Worm (Caenorhabditis elegans) whole organism, late embryonic: ENCODE results near the gene mthf-1.

ENCODE experiments used
- F13H6.1 ChIP-seq: sonication (generic microtip); optimal IDR thresholded peaks from 2 replicates; lab custom pipeline; 2016; ENCODE audit warnings: missing genetic modification characterization, missing compliant biosample characterization
- ahr-1 ChIP-seq: sonication (generic microtip); optimal IDR thresholded peaks from 2 replicates; lab custom pipeline; 2016; ENCODE audit warnings: missing genetic modification characterization, missing compliant biosample characterization
- ceh-19 ChIP-seq: fragments of 200-800 bp; sonication (Bioruptor generic); optimal IDR thresholded peaks from 2 replicates; lab custom pipeline; 2018; ENCODE audit warnings: mild to moderate bottlenecking, missing genetic modification characterization, missing compliant biosample characterization
- ceh-30 ChIP-seq: fragments of 150-350 bp; optimal IDR thresholded peaks from 2 replicates; lab custom pipeline; 2014; ENCODE audit warnings: missing biosample characterization, missing genetic modification characterization
- ceh-31 ChIP-seq: sonication (generic microtip); optimal IDR thresholded peaks from 2 replicates; lab custom pipeline; 2016; ENCODE audit warnings: missing genetic modification characterization, missing compliant biosample characterization
- ceh-6 ChIP-seq: fragments of 200-800 bp; sonication (Bioruptor generic); optimal IDR thresholded peaks from 2 replicates; lab custom pipeline; 2018; ENCODE audit warnings: mild to moderate bottlenecking, missing genetic modification characterization, missing compliant biosample characterization
- ceh-9 ChIP-seq: sonication (generic microtip); optimal IDR thresholded peaks from 2 replicates; lab custom pipeline; 2016; ENCODE audit warnings: mild to moderate bottlenecking, missing genetic modification characterization, inconsistent platforms, missing compliant biosample characterization
- che-1 ChIP-seq: sonication (generic microtip); optimal IDR thresholded peaks from 2 replicates; lab custom pipeline; 2016; ENCODE audit warnings: mild to moderate bottlenecking, missing genetic modification characterization, missing compliant biosample characterization
- dmd-4 ChIP-seq: sonication (generic microtip); optimal IDR thresholded peaks from 2 replicates; lab custom pipeline; 2016; ENCODE audit warnings: borderline replicate concordance, missing genetic modification characterization, missing compliant biosample characterization
- dve-1 ChIP-seq: sonication (generic microtip); optimal IDR thresholded peaks from 2 replicates; lab custom pipeline; 2017; ENCODE audit warnings: antibody characterized with exemption, mild to moderate bottlenecking, missing genetic modification characterization, missing compliant biosample characterization
- elt-2 ChIP-seq: sonication (generic microtip); optimal IDR thresholded peaks from 2 replicates; lab custom pipeline; 2016; ENCODE audit warnings: missing genetic modification reagents, missing genetic modification characterization, missing compliant biosample characterization
- elt-4 ChIP-seq: sonication (generic microtip); optimal IDR thresholded peaks from 2 replicates; lab custom pipeline; 2016; ENCODE audit warnings: missing genetic modification characterization, missing compliant biosample characterization
- eyg-1 ChIP-seq: sonication (generic microtip); optimal IDR thresholded peaks from 2 replicates; lab custom pipeline; 2016; ENCODE audit warnings: missing genotype, missing genetic modification characterization, missing compliant biosample characterization
- fax-1 ChIP-seq: sonication (generic microtip); optimal IDR thresholded peaks from 2 replicates; lab custom pipeline; 2016; ENCODE audit warnings: missing genotype, missing genetic modification characterization, missing compliant biosample characterization
- fkh-10 ChIP-seq: fragments of 150-350 bp; optimal IDR thresholded peaks from 2 replicates; lab custom pipeline; 2014; ENCODE audit warnings: missing biosample characterization, missing genetic modification reagents, missing genetic modification characterization
- gmeb-2 ChIP-seq: sonication (generic microtip); optimal IDR thresholded peaks from 2 replicates; lab custom pipeline; 2016; ENCODE audit warnings: missing genetic modification characterization, inconsistent platforms, missing compliant biosample characterization
- hlh-13 ChIP-seq: fragments of 200-800 bp; sonication (Bioruptor generic); optimal IDR thresholded peaks from 2 replicates; lab custom pipeline; 2018; ENCODE audit warnings: mild to moderate bottlenecking, missing genetic modification characterization, missing compliant biosample characterization
- hlh-30 ChIP-seq: sonication (generic microtip); optimal IDR thresholded peaks from 2 replicates; lab custom pipeline; 2017; ENCODE audit warnings: antibody characterized with exemption, missing genetic modification characterization, missing compliant biosample characterization; ENCODE audit not compliant: insufficient read depth
- hlh-8 ChIP-seq: sonication (generic microtip); optimal IDR thresholded peaks from 2 replicates; lab custom pipeline; 2016; ENCODE audit warnings: missing genotype, missing genetic modification characterization, missing compliant biosample characterization
- lim-6 ChIP-seq: sonication (generic microtip); optimal IDR thresholded peaks from 2 replicates; lab custom pipeline; 2016; ENCODE audit warnings: missing genetic modification characterization, missing compliant biosample characterization
- lin-11 ChIP-seq: fragments of 200-800 bp; sonication (Bioruptor generic); optimal IDR thresholded peaks from 2 replicates; lab custom pipeline; 2018; ENCODE audit warnings: mild to moderate bottlenecking, missing genetic modification characterization, missing compliant biosample characterization
- nhr-11 ChIP-seq: fragments of 150-350 bp; optimal IDR thresholded peaks from 2 replicates; lab custom pipeline; 2014; ENCODE audit warnings: missing biosample characterization, missing genetic modification characterization
- nhr-232 ChIP-seq: sonication (generic microtip); optimal IDR thresholded peaks from 2 replicates; lab custom pipeline; 2016; ENCODE audit warnings: missing genetic modification characterization, missing compliant biosample characterization
- pag-3 ChIP-seq: sonication (generic microtip); optimal IDR thresholded peaks from 2 replicates; lab custom pipeline; 2016; ENCODE audit warnings: missing compliant biosample characterization, missing genetic modification characterization, borderline replicate concordance
- pat-9 ChIP-seq: fragments of 200-800 bp; sonication (Bioruptor generic); optimal IDR thresholded peaks from 2 replicates; lab custom pipeline; 2018; ENCODE audit warnings: mild to moderate bottlenecking, missing genetic modification characterization, moderate library complexity, missing compliant biosample characterization
- pax-1 ChIP-seq: fragments of 150-350 bp; optimal IDR thresholded peaks from 2 replicates; lab custom pipeline; 2014; ENCODE audit warnings: missing biosample characterization, missing genetic modification characterization
- pha-4 ChIP-seq: fragments of 150-350 bp; optimal IDR thresholded peaks from 2 replicates; lab custom pipeline; 2018; ENCODE audit warnings: missing biosample characterization, missing genetic modification reagents, missing genetic modification characterization
- ref-2 ChIP-seq: sonication (generic microtip); optimal IDR thresholded peaks from 2 replicates; lab custom pipeline; 2016; ENCODE audit warnings: missing genetic modification characterization, missing compliant biosample characterization
- rnt-1 ChIP-seq: sonication (generic microtip); optimal IDR thresholded peaks from 2 replicates; lab custom pipeline; 2016; ENCODE audit warnings: missing genetic modification characterization, missing compliant biosample characterization
- sox-2 ChIP-seq: fragments of 200-800 bp; sonication (Bioruptor generic); IDR thresholded peaks from 2 replicates; pipeline ENCODE4 v1.3.6; 2022; ENCODE audit warnings: missing genetic modification reagents, missing genetic modification characterization, missing compliant biosample characterization
- sox-4 ChIP-seq: sonication (generic microtip); optimal IDR thresholded peaks from 2 replicates; lab custom pipeline; 2017; ENCODE audit warnings: mild to moderate bottlenecking, missing genetic modification characterization, inconsistent platforms, missing compliant biosample characterization
- ttx-3 ChIP-seq: sonication (generic microtip); optimal IDR thresholded peaks from 2 replicates; lab custom pipeline; 2016; ENCODE audit warnings: missing genetic modification reagents, missing genetic modification characterization, missing compliant biosample characterization
- unc-42 ChIP-seq: sonication (generic microtip); optimal IDR thresholded peaks from 2 replicates; lab custom pipeline; 2016; ENCODE audit warnings: missing genotype, missing genetic modification characterization, missing compliant biosample characterization
- unc-55 ChIP-seq: sonication (generic microtip); optimal IDR thresholded peaks from 2 replicates; lab custom pipeline; 2017; ENCODE audit warnings: missing biosample characterization, missing genetic modification reagents, missing genetic modification characterization
- unc-86 ChIP-seq: sonication (generic microtip); optimal IDR thresholded peaks from 2 replicates; lab custom pipeline; 2016; ENCODE audit warnings: missing genetic modification characterization, missing compliant biosample characterization
- zip-5 ChIP-seq: sonication (generic microtip); optimal IDR thresholded peaks from 2 replicates; lab custom pipeline; 2016; ENCODE audit warnings: missing genetic modification characterization, missing compliant biosample characterization

mthf-1 gene

DNA sequence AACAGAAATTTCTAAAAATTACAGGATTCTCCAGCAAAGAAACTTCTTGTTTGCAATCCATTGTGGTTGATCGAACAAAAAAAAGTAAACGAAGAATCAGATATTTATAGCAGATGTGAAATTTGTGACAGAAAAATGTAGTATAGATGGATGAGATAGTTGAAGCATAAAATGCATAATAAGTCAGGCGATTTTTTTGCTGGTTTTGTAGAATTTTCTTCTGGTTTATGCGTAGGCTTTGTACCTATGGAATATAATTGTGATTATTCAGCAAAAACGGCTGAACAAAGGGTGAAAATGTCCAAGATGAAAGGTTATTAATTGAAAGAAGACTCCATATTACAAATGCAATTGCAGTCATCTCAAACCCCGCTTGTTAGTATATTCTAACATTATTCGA lies 12.2 kb downstream of the mthf-1 start, which contains the start of gene srh-39:
srh-39 (minus strand) TSS at position 101 of the 400 bp plus-strand sequence.
- TF ChIP-seq F13H6.1 (no peak), nhr-232 (tag; lab: Kevin White, UChicago) (no peak), sox-2 (GFP tag; lab: Robert Waterston, UW) (no peak), nhr-11 (no peak), ttx-3 (tag; lab: Kevin White, UChicago) (no peak), unc-86 (tag; lab: Kevin White, UChicago) (no peak), eyg-1 (tag; lab: Kevin White, UChicago) (no peak), fkh-10 (GFP tag; lab: Kevin White, UChicago) (no peak), pha-4 (tag; lab: Kevin White, UChicago) (no peak), zip-5 (tag; lab: Kevin White, UChicago) (no peak), pag-3 (tag; lab: Kevin White, UChicago) (no peak), ceh-9 (tag; lab: Kevin White, UChicago) (no peak)

DNA sequence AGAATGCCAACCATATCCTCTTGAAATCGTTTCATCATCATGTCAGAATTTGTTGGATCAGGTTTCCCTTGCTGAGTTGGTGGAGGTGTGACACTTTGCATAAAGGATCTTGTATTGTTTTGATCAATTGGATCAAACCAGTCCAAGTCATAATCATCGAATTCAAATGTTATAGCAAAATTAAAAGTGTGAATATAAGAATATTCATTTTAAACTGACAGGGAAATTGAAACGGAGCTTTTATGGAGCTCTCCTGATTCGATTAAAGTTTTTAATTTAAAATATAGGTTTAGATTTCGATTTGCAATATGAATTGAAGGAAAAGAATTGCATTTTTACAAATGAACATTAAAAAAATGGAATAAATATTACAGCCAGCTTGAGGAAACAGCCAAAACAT lies 14.1 kb downstream of the mthf-1 start, which contains the start of gene B0228.9:
B0228.9 (minus strand) TSS at position 101 of the 400 bp plus-strand sequence.
- no peak for TF ChIP-seq fax-1 (tag; lab: Kevin White, UChicago)
- no peak for TF ChIP-seq ceh-6 (GFP tag; lab: Kevin White, UChicago)
- TF ChIP-seq pax-1 (tag; lab: Kevin White, UChicago), result no peak
- TF ChIP-seq lim-6, result no peak
- TF ChIP-seq ceh-30 (tag; lab: Kevin White, UChicago), result no peak
- TF ChIP-seq pat-9 (tag; lab: Kevin White, UChicago), result no peak
- TF ChIP-seq rnt-1, result no peak
- no peak for TF ChIP-seq hlh-30
- TF ChIP-seq dmd-4, result no peak
- TF ChIP-seq sox-4 (tag; lab: Kevin White, UChicago), result no peak
- TF ChIP-seq lin-11 (tag; lab: Kevin White, UChicago), result no peak
- TF ChIP-seq ceh-31 (tag; lab: Kevin White, UChicago), result no peak
- TF ChIP-seq ceh-19 (GFP tag; lab: Kevin White, UChicago), result no peak
- no peak for TF ChIP-seq unc-42
- no peak for TF ChIP-seq unc-86 (tag; lab: Kevin White, UChicago)
- no peak for TF ChIP-seq hlh-8 (tag; lab: Kevin White, UChicago)
- no peak for TF ChIP-seq unc-55 (GFP tag; lab: Kevin White, UChicago)
- no peak for TF ChIP-seq gmeb-2 (tag; lab: Kevin White, UChicago)
- no peak for TF ChIP-seq dve-1 (tag; lab: Kevin White, UChicago)
- TF ChIP-seq, all 69 proteins: peak for 0

DNA sequence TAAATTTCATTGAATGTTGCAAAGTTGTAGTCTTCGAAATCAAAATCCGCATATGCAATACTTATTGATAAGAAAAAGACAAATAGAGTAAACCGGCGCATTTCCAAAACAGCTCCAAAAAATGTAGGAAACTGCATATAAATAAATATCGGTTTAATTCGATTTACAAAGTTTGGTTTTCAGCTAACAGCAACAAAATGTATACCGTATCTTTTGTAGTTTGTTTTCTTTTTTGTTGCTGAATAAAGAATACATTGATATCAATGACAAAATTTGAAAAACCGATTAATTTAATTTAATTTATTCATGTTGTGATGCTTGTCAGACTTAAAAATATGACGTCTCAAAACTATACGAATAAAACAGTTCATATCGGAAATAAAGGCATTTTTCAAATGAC lies 16.2 kb downstream of the mthf-1 start, which contains the start of gene B0228.8:
B0228.8 (minus strand) TSS at position 101 of the 400 bp plus-strand sequence.
- TF ChIP-seq ahr-1 (tag; lab: Kevin White, UChicago) (no peak), che-1 (tag; lab: Kevin White, UChicago) (no peak), nhr-11 (no peak), ceh-30 (tag; lab: Kevin White, UChicago) (no peak), elt-4 (tag; lab: Kevin White, UChicago) (no peak), F13H6.1 (no peak), ref-2 (tag; lab: Kevin White, UChicago) (no peak), unc-86 (tag; lab: Kevin White, UChicago) (no peak), hlh-13 (GFP tag; lab: Kevin White, UChicago) (no peak)

DNA sequence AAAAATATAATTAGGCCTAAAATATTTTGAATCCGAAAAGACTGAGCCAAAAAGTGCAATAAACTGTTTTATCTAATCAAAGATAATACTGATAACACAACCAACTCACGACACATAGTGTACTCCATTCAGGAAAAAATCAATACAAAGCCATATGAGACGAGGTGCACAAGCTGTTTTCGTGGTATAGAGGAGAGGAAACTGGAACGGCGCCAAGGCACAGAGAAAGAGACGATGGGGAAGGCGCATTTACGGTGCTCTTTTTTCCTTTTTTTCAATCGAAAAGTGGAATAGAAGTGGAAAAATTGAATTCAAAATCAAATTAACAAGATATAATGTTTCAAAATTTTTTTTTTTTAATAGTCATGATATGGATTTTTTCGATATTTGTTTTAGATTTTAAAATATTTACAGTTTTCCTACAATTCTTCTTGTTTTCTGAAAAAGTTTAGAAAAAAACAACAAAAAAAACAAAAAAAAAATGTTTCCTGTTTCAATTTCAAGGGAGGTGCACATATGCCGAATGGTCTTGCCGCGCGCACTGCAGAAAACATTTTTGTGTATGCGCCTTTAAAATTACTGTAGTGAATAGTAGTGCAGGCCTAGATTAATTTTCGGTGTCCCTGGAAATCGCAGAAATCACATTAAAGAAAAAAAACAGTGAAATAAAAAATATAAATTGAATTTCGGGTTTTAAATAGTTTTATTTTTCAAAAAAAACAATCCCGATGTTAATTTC lies 19.1 kb downstream of the mthf-1 start, which contains the start of gene B0228.7:
B0228.7 (minus strand) TSS at position 627 of the 739 bp plus-strand sequence.
- TF ChIP-seq elt-2 (tag; lab: Kevin White, UChicago), result peak; percentile 48
- TF ChIP-seq gmeb-2 (tag; lab: Kevin White, UChicago), result no peak
- TF ChIP-seq, all 69 proteins: peak for 1
